Worm (Caenorhabditis elegans): ENCODE results near the gene C38D4.7.

C38D4.7 gene

DNA sequence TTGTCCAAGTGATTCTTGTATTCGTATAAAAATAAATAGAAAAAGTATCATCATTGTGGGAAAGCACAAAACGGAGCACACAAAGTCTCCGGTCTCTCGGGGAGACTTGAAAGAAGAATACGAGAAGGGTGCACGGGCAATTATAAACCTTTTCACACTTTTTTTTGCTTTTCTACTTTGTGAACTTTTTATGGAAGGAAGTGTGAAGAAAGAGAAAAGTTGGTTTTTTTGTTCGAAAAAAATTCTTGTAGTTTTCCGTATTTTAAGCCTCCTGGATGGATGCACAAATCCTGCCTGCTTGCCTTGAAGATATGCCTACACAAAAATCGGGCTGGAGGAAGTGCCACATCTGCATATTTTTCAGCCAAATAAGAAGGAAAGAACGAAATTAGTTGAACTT, 33.1 kb downstream of the C38D4.7 start, which contains the start of gene B0393.7:
Gene B0393.7, minus strand, starts transcription at position 101 of the 400 bp plus-strand sequence.
- TF ChIP-seq ceh-39 (tag; optimal IDR thresholded peaks at IDR 0.05) (no peak), nhr-76 (tag; optimal IDR thresholded peaks at IDR 0.05) (no peak), hlh-1 (tag; optimal IDR thresholded peaks at IDR 0.05) (no peak), M03D4.4 (tag; optimal IDR thresholded peaks at IDR 0.05) (no peak), nhr-12 (tag; optimal IDR thresholded peaks at IDR 0.05) (no peak), elt-3 (tag; optimal IDR thresholded peaks at IDR 0.05) (no peak), zip-8 (tag; optimal IDR thresholded peaks at IDR 0.05) (no peak), unc-62 (GFP tag; optimal IDR thresholded peaks at IDR 0.05) (no peak), lsy-2 (tag; optimal IDR thresholded peaks at IDR 0.05) (no peak), blmp-1 (tag; optimal IDR thresholded peaks at IDR 0.05) (no peak), ces-1 (GFP tag; optimal IDR thresholded peaks at IDR 0.05) (no peak), lin-13 (tag; optimal IDR thresholded peaks at IDR 0.05) (no peak), ztf-11 (tag; optimal IDR thresholded peaks at IDR 0.05) (no peak), lin-32 (GFP tag; optimal IDR thresholded peaks at IDR 0.05) (no peak), drap-1 (GFP tag; optimal IDR thresholded peaks at IDR 0.05) (no peak)

DNA sequence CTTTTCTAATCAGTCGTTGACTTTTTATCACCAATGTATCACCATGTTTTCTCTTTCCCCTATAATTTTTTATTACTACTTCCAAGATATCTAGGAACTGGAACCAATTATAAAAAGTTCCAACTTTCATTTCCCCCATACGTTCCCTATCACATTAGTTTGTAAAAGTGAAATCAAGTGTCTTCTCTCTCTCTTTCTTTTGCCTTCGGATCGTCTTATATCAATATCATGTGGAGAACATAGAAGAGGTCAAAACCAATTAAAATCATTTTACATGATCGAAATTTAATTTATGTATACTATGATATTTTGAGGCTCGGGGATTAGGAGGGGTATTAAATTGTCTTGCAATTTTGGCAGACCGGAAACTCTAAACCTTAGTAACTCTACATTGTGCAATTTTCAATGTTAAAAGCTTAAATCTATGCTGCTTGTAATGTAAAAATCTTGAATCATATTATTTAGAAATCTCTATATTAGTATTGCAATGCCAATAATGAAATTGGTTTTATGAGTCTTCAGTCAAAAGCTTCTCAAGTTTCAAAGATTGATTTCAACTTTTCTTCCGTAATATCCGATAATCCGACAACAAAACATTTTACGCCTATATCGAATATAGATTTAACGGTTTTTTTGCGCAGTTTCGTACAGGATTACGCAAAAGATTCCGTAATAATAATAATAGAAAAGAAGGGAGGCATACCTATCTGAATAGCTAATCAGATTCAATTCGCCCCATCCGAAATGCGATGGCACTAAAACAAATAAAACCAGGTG, 43.0 kb downstream of the C38D4.7 start:
- no peak for TF ChIP-seq ham-2 (GFP tag; optimal IDR thresholded peaks at IDR 0.05)
- peak; percentile 69 for TF ChIP-seq blmp-1 (tag; optimal IDR thresholded peaks at IDR 0.05)
- no peak for TF ChIP-seq lsy-2 (tag; optimal IDR thresholded peaks at IDR 0.05)
- no peak for TF ChIP-seq nhr-2 (tag; optimal IDR thresholded peaks at IDR 0.05)
- TF ChIP-seq unc-39 (tag; optimal IDR thresholded peaks at IDR 0.05), result no peak

ce11 chrIII:4766842-4767241, 44.3 kb downstream of the C38D4.7 start:
- TF ChIP-seq ceh-83 (GFP tag; optimal IDR thresholded peaks at IDR 0.05), result no peak
- TF ChIP-seq lin-13 (tag; optimal IDR thresholded peaks at IDR 0.05), result no peak
- no peak for TF ChIP-seq unc-62 (GFP tag; optimal IDR thresholded peaks at IDR 0.05)
- no peak for TF ChIP-seq unc-39 (tag; optimal IDR thresholded peaks at IDR 0.05)
- no peak for TF ChIP-seq nhr-237 (tag; optimal IDR thresholded peaks at IDR 0.05)
- TF ChIP-seq ztf-11 (tag; optimal IDR thresholded peaks at IDR 0.05), result no peak
- no peak for TF ChIP-seq mab-5 (tag; optimal IDR thresholded peaks at IDR 0.05)
- TF ChIP-seq nhr-76 (tag; optimal IDR thresholded peaks at IDR 0.05), result no peak
- TF ChIP-seq bed-3 (GFP tag; optimal IDR thresholded peaks at IDR 0.05), result no peak
- TF ChIP-seq tbx-8 (GFP tag; optimal IDR thresholded peaks at IDR 0.05), result no peak
- TF ChIP-seq snpc-4 (tag; optimal IDR thresholded peaks at IDR 0.05), result no peak

ce11 chrIII:4765474-4765873, 45.6 kb downstream of the C38D4.7 start, which contains the start of gene B0393.5:
B0393.5 (plus strand) TSS chrIII:4765774.
- TF ChIP-seq ham-2 (GFP tag; optimal IDR thresholded peaks at IDR 0.05), result peak; percentile 4
- TF ChIP-seq ceh-39 (tag; optimal IDR thresholded peaks at IDR 0.05), result no peak
- no peak for TF ChIP-seq tbx-8 (GFP tag; optimal IDR thresholded peaks at IDR 0.05)

- TF ChIP-seq zip-8 (tag; optimal IDR thresholded peaks at IDR 0.05), result peak; percentile 11
- TF ChIP-seq hlh-1 (tag; optimal IDR thresholded peaks at IDR 0.05), result no peak
- TF ChIP-seq mls-2 (tag; optimal IDR thresholded peaks at IDR 0.05), result no peak
- no peak for TF ChIP-seq mep-1 (tag; optimal IDR thresholded peaks at IDR 0.05)
Observed at ce11 chrIII:4763509-4763908, 47.6 kb downstream of the C38D4.7 start, which contains the start of gene B0393.4. B0393.4 (minus strand) TSS chrIII:4763609.

DNA sequence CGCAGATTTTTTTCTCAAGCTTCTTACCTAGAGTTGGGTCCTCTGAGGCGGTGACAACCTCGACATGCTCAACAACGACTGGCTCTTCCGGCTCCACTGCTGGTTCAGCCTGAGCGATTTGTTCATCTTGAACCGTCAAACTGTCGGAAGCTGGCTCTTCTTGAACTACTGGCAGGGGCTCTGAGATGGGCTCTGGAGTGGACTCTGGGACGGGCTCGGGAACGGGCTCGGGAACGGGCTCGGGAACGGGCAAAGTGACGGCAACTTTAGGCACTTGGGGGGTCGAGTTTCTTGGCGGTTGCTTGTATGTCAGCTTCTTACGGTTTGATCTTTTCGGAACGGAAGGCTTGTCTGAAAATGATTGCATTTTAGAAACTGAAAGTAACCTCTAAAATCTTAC, 48.2 kb downstream of the C38D4.7 start:
- TF ChIP-seq hlh-1 (tag; optimal IDR thresholded peaks at IDR 0.05), result no peak
- TF ChIP-seq nhr-28 (tag; optimal IDR thresholded peaks at IDR 0.05), result no peak
- TF ChIP-seq ces-1 (GFP tag; optimal IDR thresholded peaks at IDR 0.05), result no peak
- TF ChIP-seq lsy-2 (tag; optimal IDR thresholded peaks at IDR 0.05), result no peak
- no peak for TF ChIP-seq sem-2 (GFP tag; optimal IDR thresholded peaks at IDR 0.05)
- TF ChIP-seq blmp-1 (tag; optimal IDR thresholded peaks at IDR 0.05), result no peak
- no peak for TF ChIP-seq ztf-11 (tag; optimal IDR thresholded peaks at IDR 0.05)
- TF ChIP-seq elt-3 (tag; optimal IDR thresholded peaks at IDR 0.05), result no peak
- no peak for TF ChIP-seq ceh-39 (tag; optimal IDR thresholded peaks at IDR 0.05)
- TF ChIP-seq mep-1 (tag; optimal IDR thresholded peaks at IDR 0.05), result no peak
- no peak for TF ChIP-seq snpc-4 (tag; optimal IDR thresholded peaks at IDR 0.05)
- no peak for TF ChIP-seq bed-3 (GFP tag; optimal IDR thresholded peaks at IDR 0.05)
